Fruit fly (Drosophila melanogaster): ENCODE data around the gene rempA.

DNA sequence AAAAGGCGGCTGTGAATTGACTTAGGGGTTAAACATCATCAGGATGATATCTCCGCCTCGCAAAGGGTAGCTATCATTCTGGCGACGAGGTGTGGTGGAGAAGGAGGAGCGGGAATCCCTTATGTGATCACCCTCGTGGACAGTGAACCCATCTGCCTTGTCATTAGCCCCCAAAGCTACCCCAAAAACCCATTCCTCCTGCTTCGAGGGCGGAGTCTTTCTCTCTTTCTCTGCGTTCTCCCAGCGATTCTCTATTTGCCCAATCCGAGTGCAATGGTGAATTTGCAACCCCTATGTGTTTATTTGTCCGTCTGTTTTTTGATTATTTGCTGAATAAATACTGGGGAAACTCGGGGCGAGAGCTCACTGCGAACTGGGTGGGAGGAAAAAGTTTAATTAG is 25.2 kb upstream of the rempA start:
- TF ChIP-seq CG8478 (optimal IDR thresholded peaks at IDR 0.05) (no peak), CTCF (optimal IDR thresholded peaks at IDR 0.05) (no peak)
